Fruit fly (Drosophila melanogaster) whole organism, embryonic: Measurements from ENCODE around the gene CG7985.

ENCODE experiments used
- Atf6 ChIP-seq: fragments of 200-800 bp; sonication (Bioruptor generic); IDR thresholded peaks from 2 replicates; pipeline ENCODE4 v1.3.6; 2022; ENCODE audit warnings: missing biosample characterization, missing genetic modification characterization
- BEAF-32 ChIP-seq: fragments of 200-800 bp; sonication (Bioruptor generic); optimal IDR thresholded peaks from 3 replicates; lab custom pipeline; 2017; ENCODE audit warnings: missing biosample characterization, missing genetic modification characterization, mild to moderate bottlenecking, moderate library complexity, missing genetic modification reagents
- CG10267 ChIP-seq: fragments of 200-800 bp; sonication (Bioruptor generic); optimal IDR thresholded peaks from 2 replicates; lab custom pipeline; 2018; ENCODE audit warnings: missing biosample characterization, mild to moderate bottlenecking, missing genetic modification characterization, moderate library complexity
- CG10321 ChIP-seq: fragments of 200-800 bp; sonication (Bioruptor generic); IDR thresholded peaks from 2 replicates; pipeline ENCODE4 v1.3.6; 2022; ENCODE audit warnings: missing biosample characterization, missing genetic modification characterization
- CG12104 ChIP-seq: fragments of 200-800 bp; sonication (Bioruptor generic); optimal IDR thresholded peaks from 3 replicates; lab custom pipeline; 2016; ENCODE audit warnings: missing biosample characterization, missing genetic modification characterization
- CG12155 ChIP-seq: fragments of 200-800 bp; sonication (Bioruptor generic); optimal IDR thresholded peaks from 3 replicates; lab custom pipeline; 2016; ENCODE audit warnings: missing biosample characterization, missing genetic modification characterization
- CG13287 ChIP-seq: fragments of 200-800 bp; sonication (Bioruptor generic); IDR thresholded peaks from 2 replicates; pipeline ENCODE4 v1.3.6; 2022; ENCODE audit warnings: missing biosample characterization, missing genetic modification characterization; ENCODE audit not compliant: partially characterized antibody
- CG15514 ChIP-seq: fragments of 200-800 bp; sonication (Bioruptor generic); optimal IDR thresholded peaks from 3 replicates; lab custom pipeline; 2017; ENCODE audit warnings: missing biosample characterization, missing genetic modification characterization, mild to moderate bottlenecking, moderate library complexity, missing genetic modification reagents
- CG17186 ChIP-seq: fragments of 200-800 bp; sonication (Bioruptor generic); optimal IDR thresholded peaks from 3 replicates; lab custom pipeline; 2017; ENCODE audit warnings: missing biosample characterization, missing genetic modification reagents, missing genetic modification characterization
- CG2116 ChIP-seq: fragments of 200-800 bp; sonication (Bioruptor generic); optimal IDR thresholded peaks from 3 replicates; lab custom pipeline; 2018; ENCODE audit warnings: missing biosample characterization, mild to moderate bottlenecking, missing genetic modification characterization
- CG2199 ChIP-seq: fragments of 200-800 bp; sonication (Bioruptor generic); IDR thresholded peaks from 3 replicates; pipeline ENCODE4 v1.3.6; 2022; ENCODE audit warnings: missing biosample characterization, missing genetic modification characterization
- CG2712 ChIP-seq: fragments of 200-800 bp; optimal IDR thresholded peaks from 3 replicates; lab custom pipeline; 2019; ENCODE audit warnings: missing biosample characterization, mild to moderate bottlenecking, missing genetic modification characterization, moderate library complexity
- CG34224 ChIP-seq: fragments of 200-800 bp; sonication (Bioruptor generic); IDR thresholded peaks from 3 replicates; pipeline ENCODE4 v1.3.6; 2022; ENCODE audit warnings: missing biosample characterization, missing genetic modification characterization; ENCODE audit not compliant: partially characterized antibody
- CG34376 ChIP-seq: fragments of 200-800 bp; sonication (Bioruptor generic); optimal IDR thresholded peaks from 2 replicates; lab custom pipeline; 2018; ENCODE audit warnings: missing biosample characterization, mild to moderate bottlenecking, missing genetic modification characterization
- CG4617 ChIP-seq: fragments of 200-800 bp; sonication (Bioruptor generic); optimal IDR thresholded peaks from 3 replicates; lab custom pipeline; 2016; ENCODE audit warnings: missing biosample characterization, missing genetic modification characterization, borderline replicate concordance
- CG5180 ChIP-seq: fragments of 200-800 bp; sonication (Bioruptor generic); optimal IDR thresholded peaks from 3 replicates; lab custom pipeline; 2017; ENCODE audit warnings: missing biosample characterization, missing genetic modification characterization, mild to moderate bottlenecking, moderate library complexity, missing genetic modification reagents
- CG6689 ChIP-seq: fragments of 200-800 bp; sonication (Bioruptor generic); IDR thresholded peaks from 2 replicates; pipeline ENCODE4 v1.3.6; 2022; ENCODE audit warnings: missing biosample characterization, missing genetic modification characterization
- CG9797 ChIP-seq: fragments of 200-800 bp; sonication (Bioruptor generic); optimal IDR thresholded peaks from 3 replicates; lab custom pipeline; 2018; ENCODE audit warnings: missing biosample characterization, mild to moderate bottlenecking, missing genetic modification characterization
- Dp ChIP-seq: fragments of 200-800 bp; sonication (Bioruptor generic); optimal IDR thresholded peaks from 2 replicates; lab custom pipeline; 2018; ENCODE audit warnings: missing biosample characterization, mild to moderate bottlenecking, missing genetic modification characterization, moderate library complexity
- Dref ChIP-seq: fragments of 200-800 bp; sonication (Bioruptor generic); IDR thresholded peaks from 2 replicates; pipeline ENCODE4 v1.3.6; 2022; ENCODE audit warnings: missing biosample characterization, missing genetic modification characterization
- E2f1 ChIP-seq: fragments of 200-800 bp; sonication (Bioruptor generic); IDR thresholded peaks from 2 replicates; pipeline ENCODE4 v1.3.6; 2022; ENCODE audit warnings: missing biosample characterization, missing genetic modification characterization
- Elba2 ChIP-seq: fragments of 200-800 bp; sonication (Bioruptor generic); optimal IDR thresholded peaks from 3 replicates; lab custom pipeline; 2016; ENCODE audit warnings: missing biosample characterization, missing genetic modification characterization
- HLH54F ChIP-seq: fragments of 200-800 bp; sonication (Bioruptor generic); optimal IDR thresholded peaks from 3 replicates; lab custom pipeline; 2016; ENCODE audit warnings: missing biosample characterization, missing genetic modification characterization
- HmgZ ChIP-seq: fragments of 200-800 bp; sonication (Bioruptor generic); optimal IDR thresholded peaks from 2 replicates; lab custom pipeline; 2018; ENCODE audit warnings: missing biosample characterization, mild to moderate bottlenecking, missing genetic modification characterization
- Hmx ChIP-seq: fragments of 200-800 bp; sonication (Bioruptor generic); optimal IDR thresholded peaks from 2 replicates; lab custom pipeline; 2016; ENCODE audit warnings: missing biosample characterization, missing genetic modification characterization
- Hr51 ChIP-seq, 2 experiments: fragments of 200-800 bp; sonication (Bioruptor generic); optimal IDR thresholded peaks; 2 replicates in 1 of 2; 3 replicates in 1 of 2; lab custom pipeline; 2016 to 2018; ENCODE audit warnings: missing biosample characterization in 2 of 2, missing genetic modification characterization in 2 of 2, mild to moderate bottlenecking in 1 of 2, moderate library complexity in 1 of 2
- Lhr ChIP-seq: fragments of 200-800 bp; sonication (Bioruptor generic); optimal IDR thresholded peaks from 3 replicates; lab custom pipeline; 2017; ENCODE audit warnings: mild to moderate bottlenecking, missing biosample characterization, missing genetic modification reagents, missing genetic modification characterization
- MBD-R2 ChIP-seq: fragments of 200-800 bp; sonication (Bioruptor generic); IDR thresholded peaks from 2 replicates; pipeline ENCODE4 v1.3.6; 2022; ENCODE audit warnings: missing biosample characterization, missing genetic modification characterization
- Med ChIP-seq: fragments of 200-800 bp; sonication (Bioruptor generic); peaks from one replicate; lab custom pipeline; 2016; ENCODE audit warnings: missing biosample characterization, missing genetic modification characterization, mild to moderate bottlenecking, inconsistent platforms, moderate library complexity
- Opbp ChIP-seq: fragments of 200-800 bp; sonication (Bioruptor generic); IDR thresholded peaks from 3 replicates; pipeline ENCODE4 v1.3.6; 2022; ENCODE audit warnings: missing biosample characterization, missing genetic modification characterization; ENCODE audit not compliant: partially characterized antibody
- PHDP ChIP-seq: fragments of 200-800 bp; sonication (Bioruptor generic); optimal IDR thresholded peaks from 3 replicates; lab custom pipeline; 2018; ENCODE audit warnings: missing biosample characterization, mild to moderate bottlenecking, missing genetic modification characterization, moderate library complexity
- Rfx ChIP-seq: fragments of 200-800 bp; sonication (Bioruptor generic); IDR thresholded peaks from 2 replicates; pipeline ENCODE4 v1.3.6; 2022; ENCODE audit warnings: missing biosample characterization, missing genetic modification characterization
- amos ChIP-seq: fragments of 200-800 bp; sonication (Bioruptor generic); IDR thresholded peaks from 2 replicates; pipeline ENCODE4 v1.3.6; 2022; ENCODE audit warnings: missing biosample characterization, missing genetic modification characterization; ENCODE audit not compliant: partially characterized antibody
- bbx ChIP-seq: fragments of 200-800 bp; sonication (Bioruptor generic); IDR thresholded peaks from 2 replicates; pipeline ENCODE4 v1.3.6; 2022; ENCODE audit warnings: missing biosample characterization, missing genetic modification characterization; ENCODE audit not compliant: partially characterized antibody
- cad ChIP-seq: fragments of >200 bp; optimal IDR thresholded peaks from 2 replicates; lab custom pipeline; 2017; ENCODE audit warnings: missing biosample characterization, missing genetic modification characterization
- chif ChIP-seq, 2 experiments: fragments of 200-800 bp; sonication (Bioruptor generic); optimal IDR thresholded peaks; 3 replicates each; lab custom pipeline; 2016; ENCODE audit warnings: missing biosample characterization in 2 of 2, missing genetic modification characterization in 2 of 2
- chm ChIP-seq: fragments of 200-800 bp; sonication (Bioruptor generic); IDR thresholded peaks from 2 replicates; pipeline ENCODE4 v1.3.6; 2022; ENCODE audit warnings: missing biosample characterization, missing genetic modification characterization
- dmrt99B ChIP-seq: fragments of 200-800 bp; sonication (Bioruptor generic); optimal IDR thresholded peaks from 2 replicates; lab custom pipeline; 2018; ENCODE audit warnings: missing biosample characterization, mild to moderate bottlenecking, missing genetic modification characterization, moderate library complexity
- ham ChIP-seq: fragments of 200-800 bp; sonication (Bioruptor generic); IDR thresholded peaks from 2 replicates; pipeline ENCODE4 v1.3.6; 2022; ENCODE audit warnings: missing biosample characterization, missing genetic modification characterization
- pzg ChIP-seq: fragments of 200-800 bp; sonication (Bioruptor generic); optimal IDR thresholded peaks from 3 replicates; lab custom pipeline; 2018; ENCODE audit warnings: missing biosample characterization, mild to moderate bottlenecking, missing genetic modification characterization, moderate library complexity
- sna ChIP-seq: fragments of 200-800 bp; sonication (Bioruptor generic); IDR thresholded peaks from 2 replicates; pipeline ENCODE4 v1.3.6; 2022; ENCODE audit warnings: missing biosample characterization, missing genetic modification characterization; ENCODE audit not compliant: partially characterized antibody
- sob ChIP-seq: fragments of 200-800 bp; sonication (Bioruptor generic); IDR thresholded peaks from 2 replicates; pipeline ENCODE4 v1.3.6; 2022; ENCODE audit warnings: missing biosample characterization, missing genetic modification characterization
- stwl ChIP-seq: fragments of 200-800 bp; sonication (Bioruptor generic); optimal IDR thresholded peaks from 3 replicates; lab custom pipeline; 2018; ENCODE audit warnings: missing biosample characterization, mild to moderate bottlenecking, missing genetic modification characterization, moderate library complexity
- tna ChIP-seq: fragments of 200-800 bp; sonication (Bioruptor generic); IDR thresholded peaks from 2 replicates; pipeline ENCODE4 v1.3.6; 2022; ENCODE audit warnings: missing biosample characterization, missing genetic modification characterization; ENCODE audit not compliant: partially characterized antibody
- z ChIP-seq: fragments of 200-800 bp; sonication (Bioruptor generic); IDR thresholded peaks from 3 replicates; pipeline ENCODE4 v1.3.6; 2022; ENCODE audit warnings: missing biosample characterization, missing genetic modification characterization

The CG7985 gene

dm6 chr3R:18183244-18183643 lies 16.4 kb upstream of the CG7985 start, which contains the start of gene cdm (continued):
- peak; percentile 73 for TF ChIP-seq pzg (GFP tag; lab: Kevin White, UChicago)
- peak; percentile 49 for TF ChIP-seq CG4617 (GFP tag; lab: Kevin White, UChicago)
- 0 out of 2 replicates have a peak, but pooled peaks have one; percentile 3 for TF ChIP-seq amos (GFP tag; lab: Robert Waterston, UW)
- TF ChIP-seq BEAF-32 (GFP tag; lab: Kevin White, UChicago), result peak; percentile 10
- peak; percentile 80 for TF ChIP-seq CG15514 (GFP tag; lab: Kevin White, UChicago)
- peak; percentile 71; the same call in 1 of the 2 replicates for TF ChIP-seq E2f1 (GFP tag; lab: Robert Waterston, UW)
- TF ChIP-seq MBD-R2 (GFP tag; lab: Robert Waterston, UW), result peak; percentile 87
- TF ChIP-seq CG2116 (GFP tag; lab: Kevin White, UChicago), result peak; percentile 27
- TF ChIP-seq HLH54F (GFP tag; lab: Kevin White, UChicago), result no peak
- no peak for TF ChIP-seq CG5180 (GFP tag; lab: Kevin White, UChicago)
- TF ChIP-seq CG2199 (GFP tag; lab: Robert Waterston, UW), result 0 out of 3 replicates have a peak, but pooled peaks have one; percentile 37
- no peak for TF ChIP-seq CG12155
- no peak for TF ChIP-seq sob (GFP tag; lab: Robert Waterston, UW)
- TF ChIP-seq Dref (GFP tag; lab: Robert Waterston, UW), result peak; percentile 31; the same call in 1 of the 2 replicates
- TF ChIP-seq Hr51 (GFP tag; optimal IDR thresholded peaks at IDR 0.05; lab: Kevin White, UChicago), result no peak
- peak; percentile 4 for TF ChIP-seq HmgZ
- TF ChIP-seq Atf6 (GFP tag; lab: Robert Waterston, UW), result no peak
- no peak for TF ChIP-seq ham (GFP tag; lab: Robert Waterston, UW)
- peak; percentile 45; the same call in 1 of the 3 replicates for TF ChIP-seq Opbp (GFP tag; lab: Robert Waterston, UW)
- TF ChIP-seq Hmx, result no peak
- TF ChIP-seq bbx, result peak; percentile 16; the same call in 1 of the 2 replicates
- peak; percentile 82 for TF ChIP-seq Dp (GFP tag; lab: Kevin White, UChicago)
- peak; percentile 69 for TF ChIP-seq CG10267 (tag; lab: Kevin White, UChicago)
- TF ChIP-seq dmrt99B (tag; lab: Kevin White, UChicago), result no peak
- no peak for TF ChIP-seq CG2712 (tag; lab: Kevin White, UChicago)
- TF ChIP-seq Elba2 (GFP tag; lab: Kevin White, UChicago), result peak; percentile 32
- no peak for TF ChIP-seq CG12104 (GFP tag; lab: Kevin White, UChicago)
- no peak for TF ChIP-seq CG34376 (GFP tag; lab: Kevin White, UChicago)
- peak; percentile 86 for TF ChIP-seq stwl (tag; lab: Kevin White, UChicago)
- TF ChIP-seq CG13287 (GFP tag; lab: Robert Waterston, UW), result 0 out of 2 replicates have a peak, but pooled peaks have one; percentile 37
- TF ChIP-seq CG17186 (GFP tag; lab: Kevin White, UChicago), result peak; percentile 19
- TF ChIP-seq z (GFP tag; lab: Robert Waterston, UW), result 0 out of 3 replicates have a peak, but pooled peaks have one; percentile 35
- TF ChIP-seq cad (GFP tag; lab: Kevin White, UChicago), result no peak
- TF ChIP-seq CG9797, result peak; percentile 84
- peak; percentile 22; the same call in 1 of the 3 replicates for TF ChIP-seq CG34224 (GFP tag; lab: Robert Waterston, UW)
- TF ChIP-seq sna (GFP tag; lab: Robert Waterston, UW), result peak; percentile 27; the same call in 1 of the 2 replicates
- TF ChIP-seq chif (GFP tag; optimal IDR thresholded peaks at IDR 0.05; lab: Kevin White, UChicago), result no peak
- TF ChIP-seq Lhr (GFP tag; lab: Kevin White, UChicago), result peak; percentile 0
- peak; percentile 80 for TF ChIP-seq Med (GFP tag; lab: Kevin White, UChicago)
- no peak for TF ChIP-seq Rfx (GFP tag; lab: Robert Waterston, UW)
- TF ChIP-seq chm (GFP tag; lab: Robert Waterston, UW), result peak; percentile 52; the same call in 1 of the 2 replicates
- no peak for TF ChIP-seq CG10321 (GFP tag; lab: Robert Waterston, UW)
- no peak for TF ChIP-seq tna
- TF ChIP-seq CG6689 (GFP tag; lab: Robert Waterston, UW), result no peak
- no peak for TF ChIP-seq PHDP (tag; lab: Kevin White, UChicago)
- TF ChIP-seq, all 482 proteins: peak for 41
